Fruit fly (Drosophila melanogaster) whole organism, larva: ENCODE data around the gene CG31542.
A peak's percentile ranks its signal among the peaks of the same experiment; 100 is the strongest.

Source experiments
- noc ChIP-seq: fragments of 200-800 bp; sonication (Bioruptor generic); optimal IDR thresholded peaks from 3 replicates; lab custom pipeline; 2019; ENCODE audit warnings: missing biosample characterization, mild to moderate bottlenecking, missing genetic modification characterization, moderate library complexity

Gene CG31542

DNA sequence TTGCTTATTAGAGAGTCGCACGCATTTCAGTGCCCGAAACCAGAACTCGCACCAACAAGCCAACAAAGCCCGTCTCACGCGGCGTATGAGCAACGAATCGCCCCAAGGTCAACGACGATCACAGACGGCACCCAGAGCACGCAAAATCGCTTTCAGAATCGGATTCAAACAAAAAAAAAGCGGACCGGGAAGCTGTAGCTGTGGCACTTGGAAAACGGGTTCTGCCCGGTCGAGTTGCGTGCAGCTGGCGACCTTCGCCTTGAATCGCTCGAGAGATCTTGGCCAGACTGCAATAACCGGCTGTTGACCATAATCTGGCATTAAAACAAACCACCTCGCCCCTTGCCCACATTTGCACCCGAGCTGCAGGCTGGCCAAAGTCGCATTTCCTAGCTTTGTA, 5.9 kb upstream of the CG31542 start:
- no peak for TF ChIP-seq noc (tag; lab: Kevin White, UChicago)

DNA sequence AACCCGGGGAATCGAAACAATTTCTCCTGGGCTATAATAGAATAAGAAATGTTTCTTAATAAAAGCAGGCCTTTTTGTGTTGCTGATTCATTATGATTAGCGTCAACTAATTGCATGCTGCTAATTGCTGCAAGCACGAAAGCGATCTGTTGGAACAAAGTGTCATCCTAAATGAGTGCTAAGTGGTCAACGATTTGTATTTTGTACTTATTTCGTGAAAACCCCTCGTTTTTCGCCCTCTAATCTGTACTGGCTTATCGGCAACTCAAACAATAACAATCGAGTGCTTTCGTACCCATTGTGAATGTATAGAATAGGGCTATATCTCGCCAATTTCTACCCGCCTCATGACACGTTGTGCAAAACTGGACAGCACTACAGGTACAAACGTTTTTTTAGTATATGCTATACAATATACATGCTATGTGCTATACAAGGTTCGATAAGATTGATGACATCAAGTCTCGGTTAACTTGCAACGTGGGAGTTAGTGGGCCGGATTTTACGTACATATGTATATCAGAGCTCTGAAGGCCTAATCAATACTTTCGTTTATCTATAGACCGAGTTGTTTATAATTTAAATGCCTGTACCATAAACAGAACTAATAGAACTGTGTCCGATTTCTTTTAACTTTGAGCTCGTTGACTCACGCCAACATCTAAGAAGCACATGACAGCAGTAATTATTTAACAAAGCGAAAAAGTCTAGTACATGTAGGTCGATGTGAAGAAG, 4.6 kb upstream of the CG31542 start:
- TF ChIP-seq noc (tag; lab: Kevin White, UChicago) = peak; percentile 55

- no peak for TF ChIP-seq noc (tag; lab: Kevin White, UChicago)
Observed at dm6 chr3R:5367512-5368169, 1.7 kb upstream of the CG31542 start.

- no peak for TF ChIP-seq noc (tag; lab: Kevin White, UChicago)
Observed at dm6 chr3R:5368170-5368781, 1.1 kb upstream of the CG31542 start, which contains the start of gene Cerk. Gene Cerk (minus strand): TSS chr3R:5368306.

- peak; percentile 51 for TF ChIP-seq noc (tag; lab: Kevin White, UChicago)
Observed at dm6 chr3R:5371563-5371962, 2.2 kb downstream of the CG31542 start, which contains the start of gene Polr2F. Gene Polr2F (plus strand): TSS chr3R:5371795.

dm6 chr3R:5374720-5375119, 5.4 kb downstream of the CG31542 start, which contains the start of the genes hd and CG14667:
Gene hd (minus strand): TSS chr3R:5374962.
Gene CG14667 (plus strand): TSS chr3R:5375022.
- no peak for TF ChIP-seq noc (tag; lab: Kevin White, UChicago)

- no peak for TF ChIP-seq noc (tag; lab: Kevin White, UChicago)
Observed at dm6 chr3R:5376612-5377011, 7.3 kb downstream of the CG31542 start, which contains the start of gene 7B2. Gene 7B2 (plus strand): TSS chr3R:5376780.

DNA sequence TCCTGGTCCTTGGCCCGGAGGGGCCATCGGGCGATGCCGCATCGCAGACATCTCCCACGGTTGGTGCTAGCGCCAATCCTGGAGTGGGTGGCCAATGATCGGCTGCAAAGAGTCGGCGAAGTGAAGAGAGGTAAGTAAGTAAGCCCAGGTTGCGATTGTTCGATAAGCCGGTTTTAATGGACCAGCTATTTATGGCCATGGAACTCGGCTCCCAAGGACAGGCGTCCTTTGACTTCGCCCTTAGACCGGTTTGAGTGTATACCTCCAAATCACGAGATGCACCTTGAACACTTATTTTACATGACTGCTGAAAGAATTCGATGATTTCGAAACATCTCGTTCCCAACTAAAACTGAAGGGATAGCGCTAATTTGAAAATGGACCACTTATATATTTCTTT, 16.4 kb downstream of the CG31542 start:
- TF ChIP-seq noc (tag; lab: Kevin White, UChicago) = no peak

dm6 chr3R:5387564-5387963, 18.2 kb downstream of the CG31542 start, which contains the start of gene CG14668:
Gene CG14668 (minus strand): TSS chr3R:5387664.
- no peak for TF ChIP-seq noc (tag; lab: Kevin White, UChicago)

dm6 chr3R:5387996-5388395, 18.7 kb downstream of the CG31542 start:
- TF ChIP-seq noc (tag; lab: Kevin White, UChicago) = no peak

- no peak for TF ChIP-seq noc (tag; lab: Kevin White, UChicago)
Observed at dm6 chr3R:5389034-5389433, 19.7 kb downstream of the CG31542 start.

dm6 chr3R:5389435-5389834, 20.1 kb downstream of the CG31542 start:
- no peak for TF ChIP-seq noc (tag; lab: Kevin White, UChicago)

dm6 chr3R:5390095-5390663, 20.8 kb downstream of the CG31542 start:
- no peak for TF ChIP-seq noc (tag; lab: Kevin White, UChicago)

DNA sequence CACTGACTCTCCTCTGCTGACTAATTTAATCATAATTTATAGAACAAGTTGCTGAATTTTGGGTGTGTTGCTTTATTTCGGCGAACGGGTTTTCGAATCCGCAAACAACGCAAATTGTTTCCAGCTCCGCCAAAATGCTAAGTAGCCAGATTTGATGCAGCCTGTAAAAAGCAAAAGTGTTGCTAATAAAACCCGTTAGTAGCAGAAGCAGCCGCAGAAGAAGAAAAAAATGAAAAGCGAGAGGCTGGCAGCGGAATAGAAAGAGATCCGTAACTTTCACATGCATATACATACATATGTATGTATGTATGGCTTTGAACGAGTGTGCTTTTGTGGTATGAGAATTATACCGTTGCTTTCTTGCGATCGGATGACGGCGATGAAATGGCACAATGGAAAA, 22.7 kb downstream of the CG31542 start:
- no peak for TF ChIP-seq noc (tag; lab: Kevin White, UChicago)

dm6 chr3R:5392621-5393020, 23.3 kb downstream of the CG31542 start, which contains the start of gene kkv:
Gene kkv (minus strand): TSS chr3R:5392866.
- no peak for TF ChIP-seq noc (tag; lab: Kevin White, UChicago)
